Worm (Caenorhabditis elegans): ENCODE measurements around the gene clec-70.

ce11 chrIV:3904620-3905019 is 27.9 kb upstream of the clec-70 start, which contains the start of gene F56D6.21:
- TF ChIP-seq mdl-1 (tag; optimal IDR thresholded peaks at IDR 0.05) (no peak), F26F4.8 (GFP tag; conservative IDR thresholded peaks at IDR 0.05) (no peak), nhr-28 (tag; optimal IDR thresholded peaks at IDR 0.05) (no peak), snpc-4 (tag; optimal IDR thresholded peaks at IDR 0.05) (no peak), dve-1 (tag; optimal IDR thresholded peaks at IDR 0.05; ENCODE audit: insufficient read depth) (no peak), nhr-25 (tag; optimal IDR thresholded peaks at IDR 0.05; ENCODE audit: borderline replicate concordance, insufficient read depth) (no peak), lsy-2 (tag; optimal IDR thresholded peaks at IDR 0.05) (no peak), pha-4 (GFP tag; IDR thresholded peaks at IDR 0.05) (no peak), pha-4 (tag; optimal IDR thresholded peaks at IDR 0.05) (no peak), fkh-10 (GFP tag; optimal IDR thresholded peaks at IDR 0.05) (no peak)
